Worm (Caenorhabditis elegans) whole organism, young adult: Measurements from ENCODE around the gene sahd-1.

Source experiments
- F22D6.2 ChIP-seq: sonication (generic microtip); optimal IDR thresholded peaks from 2 replicates; lab custom pipeline; 2016; ENCODE audit warnings: mild to moderate bottlenecking, missing genetic modification characterization, missing compliant biosample characterization
- F37B4.10 ChIP-seq: fragments of 200-800 bp; sonication (Bioruptor generic); IDR thresholded peaks from 2 replicates; pipeline ENCODE4 v1.3.6; 2022; ENCODE audit warnings: missing genetic modification characterization, missing compliant biosample characterization
- akir-1 ChIP-seq: fragments of 200-800 bp; sonication (Bioruptor generic); optimal IDR thresholded peaks from 2 replicates; lab custom pipeline; 2018; ENCODE audit warnings: mild to moderate bottlenecking, missing genetic modification characterization, moderate library complexity, missing compliant biosample characterization
- nfyb-1 ChIP-seq: fragments of 200-800 bp; sonication (Bioruptor generic); IDR thresholded peaks from 2 replicates; pipeline ENCODE4 v1.3.6; 2022; ENCODE audit warnings: missing genetic modification reagents, missing genetic modification characterization, missing compliant biosample characterization
- unc-62 ChIP-seq: fragments of 150-350 bp; optimal IDR thresholded peaks from 2 replicates; lab custom pipeline; 2014; ENCODE audit warnings: missing biosample characterization, missing genetic modification reagents, missing genetic modification characterization

DNA sequence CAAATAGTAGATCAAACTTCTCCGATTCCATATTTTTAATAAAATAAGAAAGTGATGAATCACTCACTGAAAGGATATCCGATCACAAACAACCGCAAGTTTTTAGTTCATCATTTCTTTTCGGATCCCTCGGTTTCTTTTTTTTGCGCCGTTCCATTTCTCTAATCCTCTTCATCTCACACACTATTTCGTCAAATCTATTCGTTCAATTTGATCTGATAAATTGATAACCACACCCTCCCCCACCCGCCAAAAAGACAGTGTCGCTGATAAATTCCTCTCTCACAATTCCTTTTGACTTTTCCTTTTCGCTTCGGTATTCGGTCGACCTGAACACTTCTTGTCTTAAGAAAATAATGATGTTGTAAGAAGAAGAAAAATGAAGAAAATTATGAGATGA lies 55.2 kb downstream of the sahd-1 start:
- TF ChIP-seq unc-62 (GFP tag; lab: Kevin White, UChicago): no peak
- TF ChIP-seq F22D6.2 (tag; lab: Kevin White, UChicago): no peak
- no peak for TF ChIP-seq nfyb-1 (GFP tag; lab: Robert Waterston, UW)
- no peak for TF ChIP-seq F37B4.10 (GFP tag; lab: Robert Waterston, UW)
- no peak for TF ChIP-seq akir-1 (GFP tag; lab: Kevin White, UChicago)
